1 fruit fly cellular context compared by ENCODE assay signal in the genomic region with DNA sequence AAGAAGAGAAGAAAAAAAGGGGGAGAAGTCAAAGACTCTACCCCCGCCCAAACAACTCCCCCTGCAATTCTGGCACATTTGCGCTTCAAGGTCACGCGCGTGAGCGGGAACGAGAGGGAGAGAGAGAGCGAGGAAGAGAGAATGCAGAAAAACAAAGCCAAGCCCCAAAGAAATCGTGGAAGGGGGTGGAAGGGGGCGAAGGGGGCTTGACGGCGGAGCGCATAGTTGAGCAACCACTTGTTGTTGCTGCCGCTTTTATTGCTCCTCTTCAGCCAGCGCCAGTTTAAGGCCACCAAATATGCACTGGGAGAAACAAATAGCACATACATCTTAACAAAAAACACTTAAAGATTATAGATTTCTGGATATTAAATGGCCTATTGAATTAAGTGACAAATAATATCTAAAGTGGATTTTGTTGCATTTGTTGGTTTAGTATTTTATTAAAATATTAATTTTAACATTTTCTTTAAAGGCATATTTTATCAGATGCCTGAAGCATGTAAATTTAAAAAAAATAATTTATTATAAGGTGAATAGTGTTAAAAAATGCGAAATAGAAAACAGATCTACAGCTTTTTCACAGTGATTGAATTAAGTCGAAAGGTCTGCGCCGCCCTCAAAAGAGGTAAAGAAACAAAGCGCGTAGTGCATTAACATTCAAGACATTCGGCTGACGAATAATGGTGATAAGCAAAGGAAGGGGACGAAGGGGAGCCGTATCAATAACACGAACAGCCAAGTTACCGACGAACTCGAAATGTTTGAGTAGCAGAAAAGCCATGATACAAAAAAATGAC.
A peak's percentile ranks its signal among the peaks of the same experiment; 100 is the strongest.
TF ChIP-seq lines count a peak whose summit lies in the region.

No protein-coding gene starts in this region.

TF ChIP-seq in whole organism, embryonic, 481 proteins besides CTCF, POLR2A, EP300 and RAD21 (continued from another document and continues in another):
- TF ChIP-seq lilli (GFP tag; optimal IDR thresholded peaks at IDR 0.05; lab: Kevin White, UChicago) (peak; percentile 67), Jarid2 (GFP tag; optimal IDR thresholded peaks at IDR 0.05; lab: Kevin White, UChicago) (peak; percentile 85), CG6654 (GFP tag; optimal IDR thresholded peaks at IDR 0.05; lab: Kevin White, UChicago) (peak; percentile 85), Med (GFP tag; lab: Kevin White, UChicago) (peak; percentile 74), CG2120 (GFP tag; optimal IDR thresholded peaks at IDR 0.05; lab: Kevin White, UChicago) (peak; percentile 78), Ptx1 (GFP tag; IDR thresholded peaks at IDR 0.05; lab: Robert Waterston, UW) (peak; percentile 83), Dfd (GFP tag; optimal IDR thresholded peaks at IDR 0.05; lab: Kevin White, UChicago) (no peak), CG34376 (GFP tag; optimal IDR thresholded peaks at IDR 0.05; lab: Kevin White, UChicago) (peak; percentile 62), CG11723 (GFP tag; optimal IDR thresholded peaks at IDR 0.05; lab: Kevin White, UChicago) (peak; percentile 86), ken (GFP tag; IDR thresholded peaks at IDR 0.05; lab: Robert Waterston, UW) (peak; percentile 52; the same call in 2 of the 3 replicates), h (optimal IDR thresholded peaks at IDR 0.05; lab: Kevin White, UChicago) (no peak), twi (tag; optimal IDR thresholded peaks at IDR 0.05; lab: Kevin White, UChicago) (peak; percentile 73), CG15073 (GFP tag; optimal IDR thresholded peaks at IDR 0.05; lab: Kevin White, UChicago) (peak; percentile 35), Hsf (GFP tag; optimal IDR thresholded peaks at IDR 0.05; lab: Kevin White, UChicago) (peak; percentile 85), luna (GFP tag; optimal IDR thresholded peaks at IDR 0.05; lab: Kevin White, UChicago) (no peak), Eip74EF (GFP tag; optimal IDR thresholded peaks at IDR 0.05; lab: Kevin White, UChicago) (peak in 1 of 2 experiments; percentile 67), CG17802 (tag; optimal IDR thresholded peaks at IDR 0.05; lab: Kevin White, UChicago) (peak; percentile 80), CG17568 (GFP tag; optimal IDR thresholded peaks at IDR 0.05; lab: Kevin White, UChicago) (peak; percentile 85), CG3407 (GFP tag; optimal IDR thresholded peaks at IDR 0.05; lab: Kevin White, UChicago) (peak; percentile 92), CG2199 (GFP tag; IDR thresholded peaks at IDR 0.05; lab: Robert Waterston, UW) (peak; percentile 16; the same call in 1 of the 3 replicates), otp (GFP tag; IDR thresholded peaks at IDR 0.05; lab: Robert Waterston, UW) (peak; percentile 74), CG1792 (GFP tag; optimal IDR thresholded peaks at IDR 0.05; lab: Kevin White, UChicago) (no peak), CG2875 (GFP tag; optimal IDR thresholded peaks at IDR 0.05; lab: Kevin White, UChicago) (peak; percentile 81), CG33213 (GFP tag; optimal IDR thresholded peaks at IDR 0.05; lab: Kevin White, UChicago) (no peak), Ada2b (GFP tag; IDR thresholded peaks at IDR 0.05; lab: Robert Waterston, UW) (peak; percentile 94), CG14014 (GFP tag; IDR thresholded peaks at IDR 0.05; lab: Robert Waterston, UW) (peak; percentile 94), CG17361 (GFP tag; IDR thresholded peaks at IDR 0.05; lab: Robert Waterston, UW) (peak; percentile 100), CG6689 (GFP tag; IDR thresholded peaks at IDR 0.05; lab: Robert Waterston, UW) (peak; percentile 97), Dad (GFP tag; optimal IDR thresholded peaks at IDR 0.05; lab: Kevin White, UChicago) (no peak), Ssrp (tag; optimal IDR thresholded peaks at IDR 0.05; lab: Kevin White, UChicago) (peak; percentile 69), repo (GFP tag; optimal IDR thresholded peaks at IDR 0.05; lab: Kevin White, UChicago) (peak; percentile 27), Nf-YC (tag; optimal IDR thresholded peaks at IDR 0.05; lab: Kevin White, UChicago) (peak; percentile 91), lbe (GFP tag; optimal IDR thresholded peaks at IDR 0.05; lab: Kevin White, UChicago) (peak; percentile 94), CG1832 (GFP tag; optimal IDR thresholded peaks at IDR 0.05; lab: Kevin White, UChicago) (no peak), CG4360 (GFP tag; IDR thresholded peaks at IDR 0.05; lab: Robert Waterston, UW) (peak; percentile 75), CG31441 (GFP tag; IDR thresholded peaks at IDR 0.05; lab: Robert Waterston, UW) (peak; percentile 100), E2f2 (GFP tag; IDR thresholded peaks at IDR 0.05; lab: Robert Waterston, UW) (peak; percentile 76), Ravus (GFP tag; IDR thresholded peaks at IDR 0.05; lab: Robert Waterston, UW) (peak; percentile 86), CG3726 (GFP tag; IDR thresholded peaks at IDR 0.05; lab: Robert Waterston, UW) (peak; percentile 91), Oli (tag; optimal IDR thresholded peaks at IDR 0.05; lab: Kevin White, UChicago) (peak; percentile 98), wor (GFP tag; IDR thresholded peaks at IDR 0.05; lab: Robert Waterston, UW) (peak; percentile 88), CG43689 (GFP tag; IDR thresholded peaks at IDR 0.05; lab: Robert Waterston, UW) (peak; percentile 87), tx (GFP tag; optimal IDR thresholded peaks at IDR 0.05; lab: Kevin White, UChicago) (peak; percentile 39), CG13894 (tag; optimal IDR thresholded peaks at IDR 0.05; lab: Kevin White, UChicago) (peak; percentile 72), CG6813 (GFP tag; optimal IDR thresholded peaks at IDR 0.05; lab: Kevin White, UChicago) (peak; percentile 93), CG6175 (GFP tag; IDR thresholded peaks at IDR 0.05; lab: Robert Waterston, UW) (no peak; the same call in 2 of the 3 replicates), CHES-1-like (GFP tag; optimal IDR thresholded peaks at IDR 0.05; lab: Kevin White, UChicago) (peak; percentile 15), CG12219 (GFP tag; optimal IDR thresholded peaks at IDR 0.05; lab: Kevin White, UChicago) (peak; percentile 89), Ets97D (GFP tag; optimal IDR thresholded peaks at IDR 0.05; lab: Kevin White, UChicago) (no peak), CG30020 (tag; optimal IDR thresholded peaks at IDR 0.05; lab: Kevin White, UChicago) (peak; percentile 88), CG10366 (GFP tag; IDR thresholded peaks at IDR 0.05; lab: Robert Waterston, UW) (peak; percentile 68), CG16815 (GFP tag; optimal IDR thresholded peaks at IDR 0.05; lab: Kevin White, UChicago) (peak; percentile 79), pros (GFP tag; optimal IDR thresholded peaks at IDR 0.05; lab: Kevin White, UChicago) (peak; percentile 57), ewg (GFP tag; optimal IDR thresholded peaks at IDR 0.05; lab: Kevin White, UChicago) (peak; percentile 84), Dip2 (GFP tag; IDR thresholded peaks at IDR 0.05; lab: Robert Waterston, UW) (peak; percentile 40; the same call in 1 of the 2 replicates), CG2678 (tag; optimal IDR thresholded peaks at IDR 0.05; lab: Kevin White, UChicago) (peak; percentile 99), sens (GFP tag; lab: Kevin White, UChicago) (peak; percentile 95), lola (GFP tag; optimal IDR thresholded peaks at IDR 0.05; lab: Kevin White, UChicago) (peak in 1 of 3 experiments; percentile 95), Hand (GFP tag; optimal IDR thresholded peaks at IDR 0.05; lab: Kevin White, UChicago) (peak; percentile 88), CG14050 (GFP tag; IDR thresholded peaks at IDR 0.05; lab: Robert Waterston, UW) (peak; percentile 80), Atf6 (GFP tag; IDR thresholded peaks at IDR 0.05; lab: Robert Waterston, UW) (peak; percentile 93), ase (GFP tag; IDR thresholded peaks at IDR 0.05; lab: Robert Waterston, UW) (peak; percentile 93), sqz (GFP tag; optimal IDR thresholded peaks at IDR 0.05; lab: Kevin White, UChicago) (peak; percentile 96), pnt (GFP tag; optimal IDR thresholded peaks at IDR 0.05; lab: Kevin White, UChicago) (peak; percentile 38), CG14667 (GFP tag; IDR thresholded peaks at IDR 0.05; lab: Robert Waterston, UW) (peak; percentile 90), CG3847 (GFP tag; IDR thresholded peaks at IDR 0.05; lab: Robert Waterston, UW) (peak; percentile 85), CG11504 (tag; optimal IDR thresholded peaks at IDR 0.05; lab: Kevin White, UChicago) (peak; percentile 99), ftz-f1 (GFP tag; optimal IDR thresholded peaks at IDR 0.05; lab: Kevin White, UChicago) (peak; percentile 95), ara (GFP tag; IDR thresholded peaks at IDR 0.05; lab: Robert Waterston, UW) (peak; percentile 84; the same call in 1 of the 2 replicates), Sox100B (GFP tag; optimal IDR thresholded peaks at IDR 0.05; lab: Kevin White, UChicago) (peak; percentile 99), MBD-R2 (GFP tag; IDR thresholded peaks at IDR 0.05; lab: Robert Waterston, UW) (peak; percentile 39; the same call in 1 of the 2 replicates), CG32767 (GFP tag; IDR thresholded peaks at IDR 0.05; lab: Robert Waterston, UW) (peak; percentile 86), CG4424 (GFP tag; optimal IDR thresholded peaks at IDR 0.05; lab: Kevin White, UChicago) (peak; percentile 97), bsh (GFP tag; optimal IDR thresholded peaks at IDR 0.05; lab: Kevin White, UChicago) (peak; percentile 73 to 97), CG3838 (GFP tag; optimal IDR thresholded peaks at IDR 0.05; lab: Kevin White, UChicago) (peak; percentile 47), MTF-1 (GFP tag; optimal IDR thresholded peaks at IDR 0.05; lab: Kevin White, UChicago; ENCODE audit: borderline replicate concordance) (peak; percentile 78), wek (GFP tag; optimal IDR thresholded peaks at IDR 0.05; lab: Kevin White, UChicago) (no peak), CG18476 (GFP tag; optimal IDR thresholded peaks at IDR 0.05; lab: Kevin White, UChicago) (peak; percentile 31), CG12155 (GFP tag; optimal IDR thresholded peaks at IDR 0.05; lab: Kevin White, UChicago) (peak; percentile 87), Hmx (GFP tag; optimal IDR thresholded peaks at IDR 0.05; lab: Kevin White, UChicago) (peak; percentile 48), CG18011 (GFP tag; optimal IDR thresholded peaks at IDR 0.05; lab: Kevin White, UChicago) (peak; percentile 63), CG13287 (GFP tag; IDR thresholded peaks at IDR 0.05; lab: Robert Waterston, UW; ENCODE audit: partially characterized antibody) (peak; percentile 12; the same call in 1 of the 2 replicates), Aef1 (GFP tag; IDR thresholded peaks at IDR 0.05; lab: Robert Waterston, UW) (peak; percentile 94), Kr (GFP tag; optimal IDR thresholded peaks at IDR 0.05; lab: Kevin White, UChicago) (no peak), emc (GFP tag; optimal IDR thresholded peaks at IDR 0.05; lab: Kevin White, UChicago) (no peak), zf30C (GFP tag; optimal IDR thresholded peaks at IDR 0.05; lab: Kevin White, UChicago) (peak; percentile 53), CG17829 (tag; optimal IDR thresholded peaks at IDR 0.05; lab: Kevin White, UChicago) (peak; percentile 98), nerfin-1 (tag; optimal IDR thresholded peaks at IDR 0.05; lab: Kevin White, UChicago) (peak; percentile 97), CG4854 (GFP tag; optimal IDR thresholded peaks at IDR 0.05; lab: Kevin White, UChicago) (no peak), H15 (GFP tag; IDR thresholded peaks at IDR 0.05; lab: Robert Waterston, UW) (peak; percentile 90), ci (GFP tag; IDR thresholded peaks at IDR 0.05; lab: Robert Waterston, UW) (peak; percentile 83; the same call in 2 of the 3 replicates), CG31224 (GFP tag; IDR thresholded peaks at IDR 0.05; lab: Robert Waterston, UW) (peak; percentile 80), CG11695 (GFP tag; IDR thresholded peaks at IDR 0.05; lab: Robert Waterston, UW) (peak; percentile 98), Opbp (GFP tag; IDR thresholded peaks at IDR 0.05; lab: Robert Waterston, UW; ENCODE audit: partially characterized antibody) (no peak), Max (GFP tag; optimal IDR thresholded peaks at IDR 0.05; lab: Kevin White, UChicago) (peak; percentile 9), jigr1 (GFP tag; IDR thresholded peaks at IDR 0.05; lab: Robert Waterston, UW) (peak; percentile 93; the same call in 2 of the 3 replicates), gem (tag; optimal IDR thresholded peaks at IDR 0.05; lab: Kevin White, UChicago) (peak; percentile 99), NfI (GFP tag; optimal IDR thresholded peaks at IDR 0.05; lab: Kevin White, UChicago) (peak; percentile 94), CG11085 (GFP tag; IDR thresholded peaks at IDR 0.05; lab: Robert Waterston, UW) (peak; percentile 82), pum (GFP tag; optimal IDR thresholded peaks at IDR 0.05; lab: Kevin White, UChicago) (peak; percentile 52), ssp (GFP tag; IDR thresholded peaks at IDR 0.05; lab: Robert Waterston, UW) (peak; percentile 64), Doc2 (GFP tag; IDR thresholded peaks at IDR 0.05; lab: Robert Waterston, UW) (peak; percentile 88), Camta (GFP tag; optimal IDR thresholded peaks at IDR 0.05; lab: Kevin White, UChicago) (peak; percentile 49), CG12391 (tag; optimal IDR thresholded peaks at IDR 0.05; lab: Kevin White, UChicago) (peak; percentile 98), inv (GFP tag; IDR thresholded peaks at IDR 0.05; lab: Robert Waterston, UW; ENCODE audit: partially characterized antibody) (no peak), CG12299 (tag; optimal IDR thresholded peaks at IDR 0.05; lab: Kevin White, UChicago) (peak; percentile 79), CG9817 (tag; optimal IDR thresholded peaks at IDR 0.05; lab: Kevin White, UChicago) (peak; percentile 85), CG7963 (GFP tag; IDR thresholded peaks at IDR 0.05; lab: Robert Waterston, UW; ENCODE audit: partially characterized antibody) (no peak), CG10267 (tag; optimal IDR thresholded peaks at IDR 0.05; lab: Kevin White, UChicago) (peak; percentile 94), Drgx (GFP tag; IDR thresholded peaks at IDR 0.05; lab: Robert Waterston, UW) (peak; percentile 81), Sry-β (GFP tag; optimal IDR thresholded peaks at IDR 0.05; lab: Kevin White, UChicago) (peak; percentile 65), grn (GFP tag; optimal IDR thresholded peaks at IDR 0.05; lab: Kevin White, UChicago) (no peak), TFAM (GFP tag; optimal IDR thresholded peaks at IDR 0.05; lab: Kevin White, UChicago) (peak; percentile 78), dimm (GFP tag; IDR thresholded peaks at IDR 0.05; lab: Robert Waterston, UW) (peak; percentile 71), CG7745 (tag; optimal IDR thresholded peaks at IDR 0.05; lab: Kevin White, UChicago) (no peak), CG10431 (GFP tag; optimal IDR thresholded peaks at IDR 0.05; lab: Kevin White, UChicago) (peak; percentile 66), CG1529 (GFP tag; optimal IDR thresholded peaks at IDR 0.05; lab: Kevin White, UChicago) (peak; percentile 91), kah (GFP tag; optimal IDR thresholded peaks at IDR 0.05; lab: Kevin White, UChicago) (peak; percentile 95), Neu2 (GFP tag; optimal IDR thresholded peaks at IDR 0.05; lab: Kevin White, UChicago; ENCODE audit: borderline replicate concordance) (no peak), CG14710 (tag; optimal IDR thresholded peaks at IDR 0.05; lab: Kevin White, UChicago) (peak; percentile 97)
